Worm (Caenorhabditis elegans) whole organism, mixed stage, embryonic: ENCODE data around the gene T26H5.4.

Source experiments
- M03D4.4 ChIP-seq: sonication (generic microtip); optimal IDR thresholded peaks from 2 replicates; lab custom pipeline; 2017; ENCODE audit warnings: mild to moderate bottlenecking, missing genetic modification characterization, missing compliant biosample characterization
- bed-3 ChIP-seq: fragments of 200-800 bp; sonication (Bioruptor generic); optimal IDR thresholded peaks from 3 replicates; lab custom pipeline; 2018; ENCODE audit warnings: mild to moderate bottlenecking, missing genetic modification characterization, moderate library complexity, missing compliant biosample characterization
- blmp-1 ChIP-seq: fragments of 150-350 bp; optimal IDR thresholded peaks from 2 replicates; lab custom pipeline; 2014; ENCODE audit warnings: missing biosample characterization, missing genetic modification characterization
- ceh-39 ChIP-seq: fragments of 150-350 bp; optimal IDR thresholded peaks from 2 replicates; lab custom pipeline; 2014; ENCODE audit warnings: missing biosample characterization, missing genetic modification characterization
- ceh-83 ChIP-seq: fragments of 200-800 bp; sonication (Bioruptor generic); optimal IDR thresholded peaks from 2 replicates; lab custom pipeline; 2018; ENCODE audit warnings: mild to moderate bottlenecking, missing genetic modification characterization, missing compliant biosample characterization
- ces-1 ChIP-seq: fragments of 150-350 bp; optimal IDR thresholded peaks from 2 replicates; lab custom pipeline; 2014; ENCODE audit warnings: missing biosample characterization, missing genetic modification reagents, missing genetic modification characterization
- cnd-1 ChIP-seq: fragments of 200-800 bp; sonication (Bioruptor generic); optimal IDR thresholded peaks from 2 replicates; lab custom pipeline; 2018; ENCODE audit warnings: mild to moderate bottlenecking, missing genetic modification characterization, missing compliant biosample characterization
- drap-1 ChIP-seq: fragments of 200-800 bp; sonication (Bioruptor generic); optimal IDR thresholded peaks from 3 replicates; lab custom pipeline; 2018; ENCODE audit warnings: mild to moderate bottlenecking, missing genetic modification characterization, missing compliant biosample characterization
- elt-3 ChIP-seq: fragments of 150-350 bp; optimal IDR thresholded peaks from 2 replicates; lab custom pipeline; 2014; ENCODE audit warnings: missing biosample characterization, missing genetic modification characterization
- flh-1 ChIP-seq: fragments of 200-800 bp; sonication (Bioruptor generic); optimal IDR thresholded peaks from 2 replicates; lab custom pipeline; 2018; ENCODE audit warnings: mild to moderate bottlenecking, missing genetic modification characterization, moderate library complexity, missing compliant biosample characterization
- ham-2 ChIP-seq: fragments of 200-800 bp; sonication (Bioruptor generic); optimal IDR thresholded peaks from 2 replicates; lab custom pipeline; 2018; ENCODE audit warnings: mild to moderate bottlenecking, missing genetic modification characterization, missing compliant biosample characterization
- hlh-1 ChIP-seq: fragments of 150-350 bp; optimal IDR thresholded peaks from 2 replicates; lab custom pipeline; 2014; ENCODE audit warnings: missing biosample characterization, missing genetic modification reagents, missing genetic modification characterization
- lin-13 ChIP-seq: fragments of 150-350 bp; optimal IDR thresholded peaks from 2 replicates; lab custom pipeline; 2014; ENCODE audit warnings: missing biosample characterization, missing genetic modification characterization
- lin-32 ChIP-seq: fragments of 200-800 bp; sonication (Bioruptor generic); optimal IDR thresholded peaks from 2 replicates; lab custom pipeline; 2018; ENCODE audit warnings: mild to moderate bottlenecking, missing genetic modification characterization, missing compliant biosample characterization
- lsy-2 ChIP-seq: fragments of 150-350 bp; optimal IDR thresholded peaks from 2 replicates; lab custom pipeline; 2014; ENCODE audit warnings: missing biosample characterization, missing genetic modification characterization
- mab-5 ChIP-seq: fragments of 150-350 bp; optimal IDR thresholded peaks from 2 replicates; lab custom pipeline; 2014; ENCODE audit warnings: missing biosample characterization, missing genetic modification characterization
- mep-1 ChIP-seq: fragments of 150-350 bp; optimal IDR thresholded peaks from 2 replicates; lab custom pipeline; 2017; ENCODE audit warnings: missing biosample characterization, missing genetic modification reagents, missing genetic modification characterization, inconsistent platforms
- nhr-12 ChIP-seq: fragments of 150-350 bp; optimal IDR thresholded peaks from 2 replicates; lab custom pipeline; 2014; ENCODE audit warnings: missing biosample characterization, missing genetic modification characterization
- nhr-2 ChIP-seq: fragments of 150-350 bp; optimal IDR thresholded peaks from 2 replicates; lab custom pipeline; 2014; ENCODE audit warnings: missing biosample characterization, missing genetic modification characterization
- nhr-237 ChIP-seq: fragments of 150-350 bp; optimal IDR thresholded peaks from 2 replicates; lab custom pipeline; 2014; ENCODE audit warnings: missing biosample characterization, missing genetic modification characterization
- nhr-28 ChIP-seq: fragments of 150-350 bp; optimal IDR thresholded peaks from 2 replicates; lab custom pipeline; 2014; ENCODE audit warnings: missing biosample characterization, missing genetic modification characterization
- nhr-76 ChIP-seq: sonication (generic microtip); optimal IDR thresholded peaks from 2 replicates; lab custom pipeline; 2017; ENCODE audit warnings: missing biosample characterization, missing genetic modification characterization
- pha-4 ChIP-seq: fragments of 150-350 bp; optimal IDR thresholded peaks from 2 replicates; lab custom pipeline; 2018; ENCODE audit warnings: missing biosample characterization, missing genetic modification reagents, missing genetic modification characterization
- snpc-4 ChIP-seq: fragments of 150-350 bp; optimal IDR thresholded peaks from 2 replicates; lab custom pipeline; 2014; ENCODE audit warnings: missing biosample characterization, missing genetic modification characterization
- sptf-1 ChIP-seq: sonication (generic microtip); optimal IDR thresholded peaks from 2 replicates; lab custom pipeline; 2017; ENCODE audit warnings: mild to moderate bottlenecking, missing genetic modification characterization, moderate library complexity, missing compliant biosample characterization
- tbx-8 ChIP-seq: fragments of 200-800 bp; sonication (Bioruptor generic); optimal IDR thresholded peaks from 2 replicates; lab custom pipeline; 2018; ENCODE audit warnings: mild to moderate bottlenecking, missing genetic modification characterization, moderate library complexity, missing compliant biosample characterization
- unc-120 ChIP-seq: sonication (generic microtip); optimal IDR thresholded peaks from 2 replicates; lab custom pipeline; 2017; ENCODE audit warnings: missing genetic modification characterization, missing compliant biosample characterization; ENCODE audit not compliant: poor library complexity, severe bottlenecking
- unc-39 ChIP-seq: fragments of 150-350 bp; optimal IDR thresholded peaks from 2 replicates; lab custom pipeline; 2014; ENCODE audit warnings: missing biosample characterization, missing genetic modification characterization
- unc-62 ChIP-seq: fragments of 150-350 bp; optimal IDR thresholded peaks from 2 replicates; lab custom pipeline; 2014; ENCODE audit warnings: missing biosample characterization, missing genetic modification reagents, missing genetic modification characterization
- zip-8 ChIP-seq: fragments of 150-350 bp; optimal IDR thresholded peaks from 2 replicates; lab custom pipeline; 2014; ENCODE audit warnings: missing biosample characterization, missing genetic modification characterization
- ztf-11 ChIP-seq: fragments of 150-350 bp; optimal IDR thresholded peaks from 2 replicates; lab custom pipeline; 2014; ENCODE audit warnings: missing biosample characterization, missing genetic modification characterization

The T26H5.4 gene

ce11 chrV:15464402-15464801 is 15.9 kb upstream of the T26H5.4 start, which contains the start of gene rocf-1:
TSS of gene rocf-1 (minus strand) at chrV:15464502.
- TF ChIP-seq M03D4.4: no peak
- no peak for TF ChIP-seq unc-62
- peak; percentile 26 for TF ChIP-seq blmp-1 (tag; lab: Kevin White, UChicago)

ce11 chrV:15459088-15459487 is 10.6 kb upstream of the T26H5.4 start, which contains the start of gene str-71:
TSS of gene str-71 (minus strand) at chrV:15459188.
- TF ChIP-seq unc-62: no peak
- TF ChIP-seq drap-1 (GFP tag; lab: Kevin White, UChicago): no peak
- no peak for TF ChIP-seq mep-1 (tag; lab: Kevin White, UChicago)
- no peak for TF ChIP-seq lsy-2 (tag; lab: Kevin White, UChicago)
- TF ChIP-seq flh-1 (GFP tag; lab: Kevin White, UChicago): no peak
- no peak for TF ChIP-seq ham-2 (GFP tag; lab: Kevin White, UChicago)
- TF ChIP-seq nhr-237: no peak
- TF ChIP-seq nhr-76: no peak
- no peak for TF ChIP-seq lin-13 (tag; lab: Kevin White, UChicago)
- no peak for TF ChIP-seq blmp-1 (tag; lab: Kevin White, UChicago)

ce11 chrV:15454322-15454721 is 5.8 kb upstream of the T26H5.4 start:
- peak; percentile 5 for TF ChIP-seq drap-1 (GFP tag; lab: Kevin White, UChicago)
- TF ChIP-seq snpc-4 (tag; lab: Kevin White, UChicago): no peak

ce11 chrV:15451421-15451820 is 2.9 kb upstream of the T26H5.4 start, which contains the start of gene srw-33:
TSS of gene srw-33 (minus strand) at chrV:15451521.
- TF ChIP-seq ham-2 (GFP tag; lab: Kevin White, UChicago) (no peak), M03D4.4 (no peak), nhr-12 (tag; lab: Kevin White, UChicago) (no peak), lin-32 (GFP tag; lab: Kevin White, UChicago) (no peak), ceh-83 (no peak), elt-3 (tag; lab: Kevin White, UChicago) (no peak), tbx-8 (GFP tag; lab: Kevin White, UChicago) (no peak), nhr-237 (no peak)

ce11 chrV:15448865-15449264 is 364 bp upstream of the T26H5.4 start, which contains the start of gene T26H5.14:
TSS of gene T26H5.14 (plus strand) at chrV:15449165.
- TF ChIP-seq cnd-1 (tag; lab: Kevin White, UChicago): no peak
- TF ChIP-seq M03D4.4: no peak
- TF ChIP-seq blmp-1 (tag; lab: Kevin White, UChicago): no peak
- no peak for TF ChIP-seq unc-39 (tag; lab: Kevin White, UChicago)
- TF ChIP-seq ceh-39: no peak
- TF ChIP-seq mep-1 (tag; lab: Kevin White, UChicago): no peak
- TF ChIP-seq sptf-1 (tag; lab: Kevin White, UChicago): no peak
- no peak for TF ChIP-seq unc-62
- TF ChIP-seq ham-2 (GFP tag; lab: Kevin White, UChicago): no peak
- no peak for TF ChIP-seq nhr-28 (tag; lab: Kevin White, UChicago)
- TF ChIP-seq hlh-1: no peak
- no peak for TF ChIP-seq lin-32 (GFP tag; lab: Kevin White, UChicago)
- no peak for TF ChIP-seq ces-1 (GFP tag; lab: Kevin White, UChicago)
- TF ChIP-seq mab-5: no peak
- TF ChIP-seq pha-4 (tag; lab: Kevin White, UChicago): no peak
- no peak for TF ChIP-seq nhr-237
- TF ChIP-seq elt-3 (tag; lab: Kevin White, UChicago): no peak

- TF ChIP-seq mep-1 (tag; lab: Kevin White, UChicago) (no peak), unc-62 (no peak)
These were observed 3.1 kb downstream of the T26H5.4 start, which contains the start of gene srh-239 for ce11 chrV:15445437-15445836. TSS of gene srh-239 (plus strand) at chrV:15445737.

ce11 chrV:15444615-15445014 is 3.9 kb downstream of the T26H5.4 start, which contains the start of gene T26H5.9:
TSS of gene T26H5.9 (plus strand) at chrV:15444916.
- TF ChIP-seq unc-39 (tag; lab: Kevin White, UChicago) (no peak), zip-8 (no peak), unc-120 (no peak), nhr-2 (tag; lab: Kevin White, UChicago) (no peak), bed-3 (GFP tag; lab: Kevin White, UChicago) (no peak), unc-62 (no peak), ceh-83 (no peak), M03D4.4 (no peak), mep-1 (tag; lab: Kevin White, UChicago) (no peak), nhr-76 (no peak), blmp-1 (tag; lab: Kevin White, UChicago) (no peak), ces-1 (GFP tag; lab: Kevin White, UChicago) (no peak), lsy-2 (tag; lab: Kevin White, UChicago) (no peak), ztf-11 (tag; lab: Kevin White, UChicago) (no peak), drap-1 (GFP tag; lab: Kevin White, UChicago) (no peak), mab-5 (no peak), nhr-12 (tag; lab: Kevin White, UChicago) (no peak)
